Worm (Caenorhabditis elegans): ENCODE results near the gene F46B6.4.

The F46B6.4 gene

DNA sequence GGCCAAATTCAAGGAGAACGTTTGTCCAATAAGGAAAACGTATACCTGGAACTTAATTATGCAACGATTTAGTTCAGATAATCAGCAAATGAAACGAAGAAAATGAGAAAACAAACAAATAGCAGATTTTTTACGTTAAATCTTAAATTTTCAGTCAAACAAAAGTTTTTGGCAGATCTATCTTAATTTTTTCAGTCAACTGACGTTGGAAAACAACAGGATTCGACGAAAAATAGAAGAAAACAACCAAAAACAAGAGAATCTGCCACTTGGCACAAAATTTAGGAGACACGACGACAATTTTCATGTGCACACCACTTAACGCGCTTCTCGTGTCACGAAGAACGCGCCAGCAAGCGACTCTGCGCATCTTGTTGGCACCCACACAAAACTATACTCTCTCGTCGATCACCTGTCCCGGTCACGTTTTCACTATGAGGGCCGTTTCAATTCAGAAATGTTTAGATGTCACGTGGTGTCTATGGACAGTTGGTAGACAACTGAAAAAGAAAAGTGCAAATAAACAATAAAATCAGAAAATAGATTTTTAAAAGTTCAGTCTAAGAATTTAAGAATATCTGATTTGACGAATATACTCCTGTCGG, 10.4 kb upstream of the F46B6.4 start, which contains the start of gene ztf-7 (continued):
- TF ChIP-seq nfyb-1 (GFP tag; IDR thresholded peaks at IDR 0.05) (peak; percentile 96), hlh-26 (GFP tag; conservative IDR thresholded peaks at IDR 0.05) (no peak), nfya-2 (GFP tag; IDR thresholded peaks at IDR 0.05) (no peak), bed-2 (GFP tag; IDR thresholded peaks at IDR 0.05) (no peak), madf-3 (GFP tag; IDR thresholded peaks at IDR 0.05) (peak; percentile 88), ceh-100 (GFP tag; IDR thresholded peaks at IDR 0.05) (peak; percentile 82), mcd-1 (GFP tag; IDR thresholded peaks at IDR 0.05) (peak; percentile 92), F57A8.1 (GFP tag; optimal IDR thresholded peaks at IDR 0.05) (no peak), aptf-3 (GFP tag; IDR thresholded peaks at IDR 0.05) (no peak), snpc-3.4 (tag; optimal IDR thresholded peaks at IDR 0.05) (no peak), aptf-2 (GFP tag; conservative IDR thresholded peaks at IDR 0.05) (0 out of 2 replicates have a peak, but pooled peaks have one; percentile 20), C06A6.2 (GFP tag; conservative IDR thresholded peaks at IDR 0.05) (peak; percentile 93), rec-8 (tag; optimal IDR thresholded peaks at IDR 0.05) (no peak), ztf-26 (tag; optimal IDR thresholded peaks at IDR 0.05) (peak; percentile 97), lin-26 (GFP tag; IDR thresholded peaks at IDR 0.05) (no peak), egl-18 (GFP tag; IDR thresholded peaks at IDR 0.05) (0 out of 2 replicates have a peak, but pooled peaks have one; percentile 64), dox-1 (GFP tag; IDR thresholded peaks at IDR 0.05) (peak; percentile 98), hrde-1 (tag; optimal IDR thresholded peaks at IDR 0.05; ENCODE audit: borderline replicate concordance) (no peak), C17E4.6 (GFP tag; IDR thresholded peaks at IDR 0.05) (peak; percentile 54; the same call in 1 of the 2 replicates), ztf-28 (GFP tag; IDR thresholded peaks at IDR 0.05) (no peak), ceh-58 (GFP tag; IDR thresholded peaks at IDR 0.05) (no peak), egrh-3 (GFP tag; IDR thresholded peaks at IDR 0.05) (no peak), Y53F4B.3 (GFP tag; IDR thresholded peaks at IDR 0.05) (no peak), madf-8 (GFP tag; conservative IDR thresholded peaks at IDR 0.05) (no peak), T07F8.4 (tag; optimal IDR thresholded peaks at IDR 0.05) (no peak), ceh-79 (tag; optimal IDR thresholded peaks at IDR 0.05) (peak; percentile 32), lin-35 (GFP tag; optimal IDR thresholded peaks at IDR 0.05) (peak in 1 of 3 experiments; percentile 87), pbrm-1 (GFP tag; IDR thresholded peaks at IDR 0.05) (peak; percentile 97), lsl-1 (GFP tag; optimal IDR thresholded peaks at IDR 0.05) (peak; percentile 68), xnd-1 (tag; optimal IDR thresholded peaks at IDR 0.05) (no peak), gei-17 (GFP tag; optimal IDR thresholded peaks at IDR 0.05) (peak; percentile 89), B0035.1 (tag; optimal IDR thresholded peaks at IDR 0.05) (peak; percentile 77), nhr-27 (tag; optimal IDR thresholded peaks at IDR 0.05) (peak; percentile 8), ceh-91 (GFP tag; IDR thresholded peaks at IDR 0.05) (peak; percentile 37; the same call in 1 of the 2 replicates), F37B4.10 (GFP tag; IDR thresholded peaks at IDR 0.05) (0 out of 2 replicates have a peak, but pooled peaks have one; percentile 78), nhr-90 (tag; optimal IDR thresholded peaks at IDR 0.05) (peak; percentile 77), lir-1 (GFP tag; conservative IDR thresholded peaks at IDR 0.05) (peak; percentile 89), F10E7.11 (tag; optimal IDR thresholded peaks at IDR 0.05) (no peak), repo-1 (tag; optimal IDR thresholded peaks at IDR 0.05) (peak; percentile 96), lin-54 (GFP tag; optimal IDR thresholded peaks at IDR 0.05) (peak; percentile 91), rpc-1 (optimal IDR thresholded peaks at IDR 0.05) (no peak), rpc-1 (tag; optimal IDR thresholded peaks at IDR 0.05) (no peak), nhr-80 (tag; optimal IDR thresholded peaks at IDR 0.05) (peak; percentile 99), nhr-120 (GFP tag; IDR thresholded peaks at IDR 0.05) (no peak), snpc-4 (GFP tag; optimal IDR thresholded peaks at IDR 0.05) (peak; percentile 67), snpc-4 (tag; optimal IDR thresholded peaks at IDR 0.05) (peak in 3 of 4 experiments; percentile 77 to 87 (median 84)), F23B12.7 (tag; optimal IDR thresholded peaks at IDR 0.05; ENCODE audit: insufficient read depth) (peak; percentile 55), D2030.7 (GFP tag; IDR thresholded peaks at IDR 0.05) (peak; percentile 26; the same call in 1 of the 2 replicates)
